Worm (Caenorhabditis elegans) whole organism, L2 larva: Measurements from ENCODE around the gene fbxb-62.

Experiments used
- F13H6.1 ChIP-seq: sonication (generic microtip); optimal IDR thresholded peaks from 2 replicates; lab custom pipeline; 2016; ENCODE audit warnings: missing genetic modification characterization, missing compliant biosample characterization
- R02D3.7 ChIP-seq: fragments of 150-350 bp; optimal IDR thresholded peaks from 2 replicates; lab custom pipeline; 2014; ENCODE audit warnings: missing biosample characterization, missing genetic modification characterization
- Y55F3AM.14 ChIP-seq: fragments of 200-800 bp; sonication (Bioruptor generic); optimal IDR thresholded peaks from 2 replicates; lab custom pipeline; 2018; ENCODE audit warnings: mild to moderate bottlenecking, missing genetic modification characterization, missing compliant biosample characterization
- ZK546.5 ChIP-seq: sonication (generic microtip); optimal IDR thresholded peaks from 2 replicates; lab custom pipeline; 2017; ENCODE audit warnings: missing biosample characterization, missing genetic modification characterization
- blmp-1 ChIP-seq: sonication (generic microtip); optimal IDR thresholded peaks from 2 replicates; lab custom pipeline; 2017; ENCODE audit warnings: missing genetic modification characterization, mild to moderate bottlenecking, missing compliant biosample characterization, antibody characterized with exemption, moderate library complexity; ENCODE audit not compliant: insufficient read depth
- ceh-16 ChIP-seq: fragments of 150-350 bp; optimal IDR thresholded peaks from 2 replicates; lab custom pipeline; 2014; ENCODE audit warnings: missing biosample characterization, missing genetic modification characterization
- ceh-82 ChIP-seq: fragments of 150-350 bp; optimal IDR thresholded peaks from 2 replicates; lab custom pipeline; 2014; ENCODE audit warnings: missing biosample characterization, missing genetic modification characterization
- crh-2 ChIP-seq: sonication (generic microtip); optimal IDR thresholded peaks from 2 replicates; lab custom pipeline; 2017; ENCODE audit warnings: missing biosample characterization, missing genetic modification characterization
- dmd-4 ChIP-seq: sonication (generic microtip); optimal IDR thresholded peaks from 2 replicates; lab custom pipeline; 2017; ENCODE audit warnings: missing biosample characterization, missing genetic modification characterization
- elt-1 ChIP-seq: fragments of 150-350 bp; optimal IDR thresholded peaks from 2 replicates; lab custom pipeline; 2014; ENCODE audit warnings: missing biosample characterization, missing genetic modification characterization
- gmeb-1 ChIP-seq: fragments of 150-350 bp; optimal IDR thresholded peaks from 2 replicates; lab custom pipeline; 2014; ENCODE audit warnings: missing biosample characterization, missing genetic modification characterization
- lin-11 ChIP-seq: fragments of 150-350 bp; sonication (generic microtip); optimal IDR thresholded peaks from 2 replicates; lab custom pipeline; 2014; ENCODE audit warnings: missing biosample characterization, missing genetic modification characterization, inconsistent platforms, mixed read lengths
- lin-13 ChIP-seq: fragments of 150-350 bp; optimal IDR thresholded peaks from 2 replicates; lab custom pipeline; 2014; ENCODE audit warnings: missing biosample characterization, missing genetic modification reagents, missing genetic modification characterization
- lin-39 ChIP-seq: fragments of 150-350 bp; optimal IDR thresholded peaks from 2 replicates; lab custom pipeline; 2014; ENCODE audit warnings: missing biosample characterization, missing genetic modification reagents, missing genetic modification characterization
- lsy-2 ChIP-seq, 2 experiments: fragments of 150-350 bp in 1 of 2; sonication (generic microtip) in 1 of 2; optimal IDR thresholded peaks; 2 replicates each; lab custom pipeline; 2014 to 2017; ENCODE audit warnings: missing biosample characterization in 2 of 2, missing genetic modification characterization in 2 of 2
- mab-5 ChIP-seq: fragments of 150-350 bp; optimal IDR thresholded peaks from 2 replicates; lab custom pipeline; 2014; ENCODE audit warnings: missing biosample characterization, missing genetic modification characterization
- mbf-1 ChIP-seq: sonication (generic microtip); optimal IDR thresholded peaks from 2 replicates; lab custom pipeline; 2017; ENCODE audit warnings: missing biosample characterization, missing genetic modification characterization
- nhr-10 ChIP-seq: sonication (generic microtip); optimal IDR thresholded peaks from 2 replicates; lab custom pipeline; 2017; ENCODE audit warnings: missing biosample characterization, missing genetic modification characterization
- nhr-12 ChIP-seq: fragments of 150-350 bp; optimal IDR thresholded peaks from 2 replicates; lab custom pipeline; 2014; ENCODE audit warnings: missing biosample characterization, missing genetic modification characterization
- nhr-129 ChIP-seq: fragments of 150-350 bp; optimal IDR thresholded peaks from 2 replicates; lab custom pipeline; 2014; ENCODE audit warnings: missing biosample characterization, missing genetic modification characterization
- nhr-23 ChIP-seq: fragments of 150-350 bp; optimal IDR thresholded peaks from 2 replicates; lab custom pipeline; 2014; ENCODE audit warnings: missing biosample characterization, missing genetic modification reagents, missing genetic modification characterization
- nhr-237 ChIP-seq: fragments of 150-350 bp; optimal IDR thresholded peaks from 2 replicates; lab custom pipeline; 2014; ENCODE audit warnings: missing biosample characterization, missing genetic modification characterization
- nhr-6 ChIP-seq: fragments of 150-350 bp; optimal IDR thresholded peaks from 2 replicates; lab custom pipeline; 2014; ENCODE audit warnings: missing biosample characterization, missing genetic modification characterization
- peb-1 ChIP-seq: fragments of 150-350 bp; optimal IDR thresholded peaks from 2 replicates; lab custom pipeline; 2014; ENCODE audit warnings: missing biosample characterization, missing genetic modification characterization
- sem-4 ChIP-seq: fragments of 150-350 bp; optimal IDR thresholded peaks from 2 replicates; lab custom pipeline; 2014; ENCODE audit warnings: missing biosample characterization, missing genetic modification reagents, missing genetic modification characterization
- skn-1 ChIP-seq: sonication (generic microtip); optimal IDR thresholded peaks from 2 replicates; lab custom pipeline; 2017; ENCODE audit warnings: missing biosample characterization, missing genetic modification characterization
- sma-3 ChIP-seq: sonication (generic microtip); optimal IDR thresholded peaks from 2 replicates; lab custom pipeline; 2016; ENCODE audit warnings: missing genetic modification reagents, missing genetic modification characterization, missing compliant biosample characterization
- sma-9 ChIP-seq, 2 experiments: fragments of 150-350 bp in 1 of 2; sonication (generic microtip) in 1 of 2; optimal IDR thresholded peaks; 2 replicates each; lab custom pipeline; 2014 to 2016; ENCODE audit warnings: missing genetic modification characterization in 2 of 2, mild to moderate bottlenecking in 1 of 2, missing biosample characterization in 1 of 2, missing compliant biosample characterization in 1 of 2, missing genetic modification reagents in 1 of 2, moderate library complexity in 1 of 2
- snpc-4 ChIP-seq: fragments of 150-350 bp; optimal IDR thresholded peaks from 2 replicates; lab custom pipeline; 2014; ENCODE audit warnings: missing biosample characterization, missing genetic modification characterization
- unc-55 ChIP-seq: fragments of 150-350 bp; sonication (generic microtip); optimal IDR thresholded peaks from 3 replicates; lab custom pipeline; 2014; ENCODE audit warnings: missing biosample characterization, missing genetic modification reagents, missing genetic modification characterization
- unc-62 ChIP-seq: fragments of 150-350 bp; optimal IDR thresholded peaks from 2 replicates; lab custom pipeline; 2014; ENCODE audit warnings: missing biosample characterization, missing genetic modification reagents, missing genetic modification characterization
- ztf-1 ChIP-seq: fragments of 200-800 bp; sonication (Bioruptor generic); conservative IDR thresholded peaks from 2 replicates; pipeline ENCODE4 v1.3.6; 2022; ENCODE audit warnings: missing genetic modification characterization, missing compliant biosample characterization
- ztf-4 ChIP-seq: fragments of 150-350 bp; optimal IDR thresholded peaks from 2 replicates; lab custom pipeline; 2014; ENCODE audit warnings: missing biosample characterization, missing genetic modification characterization

Gene fbxb-62

DNA sequence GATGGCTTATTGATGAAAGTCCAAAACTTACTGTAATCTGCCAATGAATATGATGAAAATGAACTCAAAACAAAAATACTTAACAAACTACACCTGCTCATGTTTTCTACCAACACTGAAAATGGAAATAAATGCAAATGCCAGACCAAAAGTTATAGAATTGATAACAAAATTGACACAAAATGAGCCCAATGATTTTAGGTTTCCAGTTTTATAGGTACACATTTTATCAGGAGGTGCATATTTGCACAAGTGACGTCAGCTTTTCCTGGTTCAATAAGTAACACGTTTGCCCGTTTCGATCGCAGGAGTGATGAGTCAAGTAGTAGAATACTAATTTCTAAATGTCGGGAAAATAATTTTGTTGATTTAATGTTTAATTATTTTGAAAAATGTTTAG is 5.1 kb downstream of the fbxb-62 start, which contains the start of gene F55C9.6:
Gene F55C9.6 (minus strand): TSS at position 101 of the 400 bp plus-strand sequence.
- no peak for TF ChIP-seq lin-13 (GFP tag; lab: Kevin White, UChicago)
- TF ChIP-seq dmd-4 (tag; lab: Kevin White, UChicago): no peak
- TF ChIP-seq nhr-10: no peak
- no peak for TF ChIP-seq crh-2
- no peak for TF ChIP-seq ZK546.5
- no peak for TF ChIP-seq gmeb-1
- no peak for TF ChIP-seq skn-1 (tag; lab: Kevin White, UChicago)
- TF ChIP-seq lin-39 (tag; lab: Kevin White, UChicago): no peak
- no peak for TF ChIP-seq elt-1
- no peak for TF ChIP-seq F13H6.1
- no peak for TF ChIP-seq lin-11 (tag; lab: Kevin White, UChicago)
- no peak for TF ChIP-seq blmp-1
- TF ChIP-seq nhr-129 (tag; lab: Kevin White, UChicago): no peak
- TF ChIP-seq R02D3.7 (tag; lab: Kevin White, UChicago): no peak
- TF ChIP-seq nhr-237 (tag; lab: Kevin White, UChicago): no peak
- TF ChIP-seq sma-9 (GFP tag; optimal IDR thresholded peaks at IDR 0.05; lab: Kevin White, UChicago): no peak
- TF ChIP-seq sma-9 (tag; optimal IDR thresholded peaks at IDR 0.05; lab: Kevin White, UChicago): no peak

- TF ChIP-seq nhr-6 (no peak), crh-2 (no peak), ztf-4 (no peak), sma-3 (no peak), blmp-1 (no peak), mab-5 (no peak), ceh-16 (no peak), nhr-23 (tag; lab: Kevin White, UChicago) (no peak), unc-55 (GFP tag; lab: Kevin White, UChicago) (no peak), nhr-237 (tag; lab: Kevin White, UChicago) (no peak), snpc-4 (tag; lab: Kevin White, UChicago) (no peak), lin-11 (tag; lab: Kevin White, UChicago) (no peak)
These were observed 8.8 kb downstream of the fbxb-62 start, which contains the start of gene F55C9.5 for ce11 chrV:19293025-19293424. Gene F55C9.5, minus strand, starts transcription at chrV:19293125.

DNA sequence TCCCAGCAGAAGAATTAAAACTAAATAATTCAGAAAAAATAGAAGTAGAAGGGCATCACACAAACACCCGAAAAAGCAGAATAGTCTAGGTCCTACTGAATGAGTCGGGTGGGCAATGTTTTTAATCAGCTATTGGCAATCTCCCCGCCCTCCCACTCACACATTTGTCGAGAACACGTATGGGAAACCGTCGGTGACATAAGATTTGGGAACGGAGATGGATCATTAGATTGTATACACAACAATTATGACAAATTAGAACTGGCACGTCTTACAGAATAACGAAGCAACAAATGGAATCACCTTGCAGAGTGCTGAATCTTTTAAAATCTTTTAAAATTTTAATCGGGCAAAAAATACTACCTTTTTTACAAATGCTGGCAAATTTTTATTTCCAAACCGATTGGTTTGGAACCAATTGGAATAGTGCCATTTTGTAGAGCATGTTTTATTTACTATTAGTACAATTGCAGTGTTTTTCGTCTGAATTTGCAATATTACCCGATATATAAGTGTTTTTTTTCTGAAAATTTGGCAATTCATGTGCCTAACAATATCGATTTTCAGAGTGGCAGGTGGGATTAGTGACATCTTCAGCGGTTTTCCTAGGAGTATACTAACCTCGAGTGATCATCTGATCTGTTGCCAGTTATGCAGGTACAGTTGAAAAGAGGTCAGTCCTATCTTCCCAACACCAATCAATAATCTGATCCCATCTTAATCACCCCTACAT is 13.6 kb downstream of the fbxb-62 start, which contains the start of the genes F55C9.3 and fbxb-57:
Gene F55C9.3 (minus strand): TSS at position 101 of the 733 bp plus-strand sequence.
Gene fbxb-57 (plus strand): TSS at position 683 of the 733 bp plus-strand sequence.
- no peak for TF ChIP-seq ztf-1 (GFP tag; lab: Robert Waterston, UW)
- TF ChIP-seq nhr-12: no peak
- TF ChIP-seq ceh-82 (tag; lab: Kevin White, UChicago): no peak
- TF ChIP-seq Y55F3AM.14 (GFP tag; lab: Kevin White, UChicago): no peak
- no peak for TF ChIP-seq peb-1 (tag; lab: Kevin White, UChicago)
- TF ChIP-seq gmeb-1: no peak
- TF ChIP-seq, all 48 proteins: peak for 0

- no peak for TF ChIP-seq sem-4 (tag; lab: Kevin White, UChicago)
- TF ChIP-seq nhr-10: no peak
- no peak for TF ChIP-seq mbf-1 (tag; lab: Kevin White, UChicago)
- TF ChIP-seq nhr-129 (tag; lab: Kevin White, UChicago): no peak
- no peak for TF ChIP-seq R02D3.7 (tag; lab: Kevin White, UChicago)
These were observed 15.9 kb downstream of the fbxb-62 start for ce11 chrV:19285921-19286320.

ce11 chrV:19282314-19282713 is 19.5 kb downstream of the fbxb-62 start, which contains the start of gene fbxb-117:
Gene fbxb-117, plus strand, starts transcription at chrV:19282614.
- no peak for TF ChIP-seq lsy-2 (tag; optimal IDR thresholded peaks at IDR 0.05; lab: Kevin White, UChicago)
- no peak for TF ChIP-seq ceh-16
- no peak for TF ChIP-seq gmeb-1
- no peak for TF ChIP-seq crh-2
- no peak for TF ChIP-seq mbf-1 (tag; lab: Kevin White, UChicago)
- TF ChIP-seq ztf-1 (GFP tag; lab: Robert Waterston, UW): no peak
- TF ChIP-seq unc-62 (GFP tag; lab: Kevin White, UChicago): no peak
- TF ChIP-seq sma-3: no peak
- TF ChIP-seq lin-39 (tag; lab: Kevin White, UChicago): no peak
